Worm (Caenorhabditis elegans) whole organism, L2 larva: ENCODE results near the gene F09C6.12.

ENCODE experiments used
- R02D3.7 ChIP-seq: fragments of 150-350 bp; optimal IDR thresholded peaks from 2 replicates; lab custom pipeline; 2014; ENCODE audit warnings: missing biosample characterization, missing genetic modification characterization
- ama-1 ChIP-seq: fragments of 150-350 bp; optimal IDR thresholded peaks from 2 replicates; lab custom pipeline; 2018; ENCODE audit warnings: inconsistent platforms
- blmp-1 ChIP-seq: sonication (generic microtip); optimal IDR thresholded peaks from 2 replicates; lab custom pipeline; 2017; ENCODE audit warnings: missing genetic modification characterization, mild to moderate bottlenecking, missing compliant biosample characterization, antibody characterized with exemption, moderate library complexity; ENCODE audit not compliant: insufficient read depth
- ceh-16 ChIP-seq: fragments of 150-350 bp; optimal IDR thresholded peaks from 2 replicates; lab custom pipeline; 2014; ENCODE audit warnings: missing biosample characterization, missing genetic modification characterization
- egl-27 ChIP-seq: sonication (generic microtip); optimal IDR thresholded peaks from 3 replicates; lab custom pipeline; 2017; ENCODE audit warnings: missing biosample characterization, missing genetic modification reagents, missing genetic modification characterization
- lin-39 ChIP-seq: fragments of 150-350 bp; optimal IDR thresholded peaks from 2 replicates; lab custom pipeline; 2014; ENCODE audit warnings: missing biosample characterization, missing genetic modification reagents, missing genetic modification characterization
- nhr-237 ChIP-seq: fragments of 150-350 bp; optimal IDR thresholded peaks from 2 replicates; lab custom pipeline; 2014; ENCODE audit warnings: missing biosample characterization, missing genetic modification characterization
- nhr-77 ChIP-seq: fragments of 150-350 bp; optimal IDR thresholded peaks from 2 replicates; lab custom pipeline; 2014; ENCODE audit warnings: missing biosample characterization, missing genetic modification characterization
- unc-62 ChIP-seq: fragments of 150-350 bp; optimal IDR thresholded peaks from 2 replicates; lab custom pipeline; 2014; ENCODE audit warnings: missing biosample characterization, missing genetic modification reagents, missing genetic modification characterization

DNA sequence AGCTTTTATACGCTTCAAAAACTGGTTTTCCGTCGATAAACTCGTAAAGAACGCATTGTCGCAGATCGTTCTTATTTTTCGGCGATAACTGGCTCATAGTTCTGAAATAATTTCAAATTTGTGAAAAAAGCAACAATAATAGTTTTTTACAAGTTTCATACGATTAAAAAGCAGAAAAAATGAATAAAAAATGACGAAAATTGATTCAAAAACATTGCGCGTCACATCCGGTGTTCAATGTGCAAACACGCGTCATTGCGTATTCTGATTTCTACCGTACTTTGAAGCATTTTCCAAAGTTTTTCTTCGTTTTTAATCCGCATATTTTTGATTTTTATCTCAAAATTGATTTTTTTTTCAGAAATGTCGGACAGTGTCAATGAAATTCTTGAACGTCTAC lies 35.7 kb downstream of the F09C6.12 start, which contains the start of the genes fbxa-206 and Y102A5C.2:
- no peak for TF ChIP-seq ama-1 (lab: Kevin White, UChicago)
- TF ChIP-seq R02D3.7 (tag; lab: Kevin White, UChicago), result no peak
- no peak for TF ChIP-seq unc-62 (GFP tag; lab: Kevin White, UChicago)
- no peak for TF ChIP-seq blmp-1
- no peak for TF ChIP-seq nhr-77 (tag; lab: Kevin White, UChicago)
- TF ChIP-seq egl-27 (tag; lab: Kevin White, UChicago), result no peak
- TF ChIP-seq nhr-237 (tag; lab: Kevin White, UChicago), result no peak
- no peak for TF ChIP-seq lin-39
- no peak for TF ChIP-seq ceh-16 (tag; lab: Kevin White, UChicago)
